Fruit fly (Drosophila melanogaster): ENCODE results near the gene CG14312.
A peak's percentile ranks its signal among the peaks of the same experiment; 100 is the strongest.

The CG14312 gene

DNA sequence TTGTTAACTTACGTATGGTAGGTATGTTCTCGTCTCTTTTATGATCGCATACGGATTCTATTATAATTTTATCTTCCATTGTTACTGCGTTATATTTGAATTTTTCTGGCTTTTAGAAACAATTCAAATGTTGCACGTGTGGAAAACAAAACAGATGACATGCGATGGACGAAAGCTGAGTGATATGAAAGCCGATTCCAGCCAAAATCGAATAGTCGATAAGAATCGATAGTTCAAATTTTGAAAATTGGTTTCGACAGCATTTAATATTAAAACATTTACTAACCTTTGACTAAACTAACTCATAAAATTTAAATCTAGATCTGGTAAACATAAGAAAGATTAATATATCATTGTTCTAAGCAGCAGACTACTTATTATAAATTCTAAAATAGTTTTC, 18.2 kb upstream of the CG14312 start, which contains the start of gene Polr1E (continued):
- no peak for TF ChIP-seq CG4360 (GFP tag; IDR thresholded peaks at IDR 0.05)
- no peak for TF ChIP-seq aop (GFP tag; IDR thresholded peaks at IDR 0.05)
- TF ChIP-seq peb (GFP tag; IDR thresholded peaks at IDR 0.05) = no peak
- no peak for TF ChIP-seq ab (GFP tag; optimal IDR thresholded peaks at IDR 0.05)
- no peak for TF ChIP-seq CG10274 (GFP tag; optimal IDR thresholded peaks at IDR 0.05)
- TF ChIP-seq PHDP (tag; optimal IDR thresholded peaks at IDR 0.05) = no peak
- TF ChIP-seq Dip2 (GFP tag; IDR thresholded peaks at IDR 0.05) = no peak
- no peak for TF ChIP-seq CG4707 (GFP tag; optimal IDR thresholded peaks at IDR 0.05)
- no peak for TF ChIP-seq CG2678 (tag; optimal IDR thresholded peaks at IDR 0.05)
- TF ChIP-seq dmrt11E (tag; optimal IDR thresholded peaks at IDR 0.05) = no peak
- TF ChIP-seq CG15601 (tag; optimal IDR thresholded peaks at IDR 0.05) = peak; percentile 0
- TF ChIP-seq Hey (tag; optimal IDR thresholded peaks at IDR 0.05) = no peak
- TF ChIP-seq ttk (GFP tag; IDR thresholded peaks at IDR 0.05) = no peak
- no peak for TF ChIP-seq tgo (GFP tag; IDR thresholded peaks at IDR 0.05)
- no peak for TF ChIP-seq lov (optimal IDR thresholded peaks at IDR 0.05)
- TF ChIP-seq lov (GFP tag; IDR thresholded peaks at IDR 0.05) = no peak
- TF ChIP-seq dimm (GFP tag; IDR thresholded peaks at IDR 0.05) = no peak
- no peak for TF ChIP-seq Awh (GFP tag; IDR thresholded peaks at IDR 0.05)
- peak; percentile 49 for TF ChIP-seq twi (tag; optimal IDR thresholded peaks at IDR 0.05)
- TF ChIP-seq ham (GFP tag; IDR thresholded peaks at IDR 0.05) = no peak
- no peak for TF ChIP-seq CG7271 (tag; optimal IDR thresholded peaks at IDR 0.05)
- TF ChIP-seq eve (GFP tag; optimal IDR thresholded peaks at IDR 0.05) = no peak
- TF ChIP-seq CG13775 (GFP tag; optimal IDR thresholded peaks at IDR 0.05) = no peak
- peak; percentile 99 for TF ChIP-seq Dref (GFP tag; IDR thresholded peaks at IDR 0.05)
- TF ChIP-seq CG13624 (GFP tag; optimal IDR thresholded peaks at IDR 0.05) = peak; percentile 13
- no peak for TF ChIP-seq HLHmδ (GFP tag; optimal IDR thresholded peaks at IDR 0.05)
- TF ChIP-seq cwo (GFP tag; optimal IDR thresholded peaks at IDR 0.05) = peak; percentile 98
- TF ChIP-seq CG13287 (GFP tag; IDR thresholded peaks at IDR 0.05; ENCODE audit: partially characterized antibody) = peak; percentile 79
- TF ChIP-seq Dip3 (GFP tag; optimal IDR thresholded peaks at IDR 0.05) = no peak
- no peak; the same call in 1 of the 2 replicates for TF ChIP-seq onecut (GFP tag; IDR thresholded peaks at IDR 0.05)
- TF ChIP-seq CG34224 (GFP tag; IDR thresholded peaks at IDR 0.05; ENCODE audit: partially characterized antibody) = peak; percentile 56; the same call in 2 of the 3 replicates
- TF ChIP-seq knrl (GFP tag; IDR thresholded peaks at IDR 0.05; ENCODE audit: partially characterized antibody) = peak; percentile 52; the same call in 2 of the 3 replicates
- TF ChIP-seq CG17328 (GFP tag; IDR thresholded peaks at IDR 0.05) = no peak
- no peak for TF ChIP-seq CG32772 (GFP tag; IDR thresholded peaks at IDR 0.05)
- no peak for TF ChIP-seq Abd-B (GFP tag; optimal IDR thresholded peaks at IDR 0.05)
- peak; percentile 39 for TF ChIP-seq nmo (GFP tag; optimal IDR thresholded peaks at IDR 0.05)
- peak; percentile 64 for TF ChIP-seq CG12659 (GFP tag; optimal IDR thresholded peaks at IDR 0.05)
- peak; percentile 75 for TF ChIP-seq bbx (GFP tag; IDR thresholded peaks at IDR 0.05; ENCODE audit: partially characterized antibody)
- no peak for TF ChIP-seq GATAe (GFP tag; conservative IDR thresholded peaks at IDR 0.05)
- TF ChIP-seq br (optimal IDR thresholded peaks at IDR 0.05) = no peak
- no peak for TF ChIP-seq wor (GFP tag; IDR thresholded peaks at IDR 0.05)
- TF ChIP-seq CG4820 (GFP tag; optimal IDR thresholded peaks at IDR 0.05) = no peak
- TF ChIP-seq CG15514 (GFP tag; optimal IDR thresholded peaks at IDR 0.05) = peak; percentile 43
- no peak for TF ChIP-seq E2f1 (GFP tag; IDR thresholded peaks at IDR 0.05)
- peak; percentile 81 for TF ChIP-seq HLH4C (GFP tag; IDR thresholded peaks at IDR 0.05; ENCODE audit: partially characterized antibody)
- TF ChIP-seq hbn (GFP tag; IDR thresholded peaks at IDR 0.05; ENCODE audit: partially characterized antibody) = peak; percentile 57
- no peak for TF ChIP-seq CG16779 (GFP tag; IDR thresholded peaks at IDR 0.05)
- TF ChIP-seq CG11093 (GFP tag; IDR thresholded peaks at IDR 0.05) = no peak
- TF ChIP-seq pzg (GFP tag; optimal IDR thresholded peaks at IDR 0.05) = peak; percentile 87
- TF ChIP-seq CG6813 (GFP tag; optimal IDR thresholded peaks at IDR 0.05) = no peak
- no peak for TF ChIP-seq Bdp1 (GFP tag; optimal IDR thresholded peaks at IDR 0.05)
- TF ChIP-seq Dad (GFP tag; optimal IDR thresholded peaks at IDR 0.05) = no peak
